Fruit fly (Drosophila melanogaster): ENCODE measurements around the gene Cpr72Eb.

Gene Cpr72Eb

dm6 chr3L:16357860-16358259 is 6.8 kb upstream of the Cpr72Eb start:
- TF ChIP-seq EcR (GFP tag; optimal IDR thresholded peaks at IDR 0.05) (no peak), Dll (optimal IDR thresholded peaks at IDR 0.05) (no peak), CG8478 (optimal IDR thresholded peaks at IDR 0.05) (no peak), psq (optimal IDR thresholded peaks at IDR 0.05) (no peak), usp (GFP tag; optimal IDR thresholded peaks at IDR 0.05) (no peak), pan (optimal IDR thresholded peaks at IDR 0.05) (no peak)

- no peak for TF ChIP-seq EcR (GFP tag; optimal IDR thresholded peaks at IDR 0.05)
- TF ChIP-seq Dll (optimal IDR thresholded peaks at IDR 0.05), result no peak
- TF ChIP-seq CG8478 (optimal IDR thresholded peaks at IDR 0.05), result no peak
- no peak for TF ChIP-seq psq (optimal IDR thresholded peaks at IDR 0.05)
- TF ChIP-seq usp (GFP tag; optimal IDR thresholded peaks at IDR 0.05), result no peak
- TF ChIP-seq pan (optimal IDR thresholded peaks at IDR 0.05), result no peak
Observed at dm6 chr3L:16359219-16359748, 5.4 kb upstream of the Cpr72Eb start, which contains the start of gene ringer. Gene ringer (minus strand): TSS chr3L:16359428.

DNA sequence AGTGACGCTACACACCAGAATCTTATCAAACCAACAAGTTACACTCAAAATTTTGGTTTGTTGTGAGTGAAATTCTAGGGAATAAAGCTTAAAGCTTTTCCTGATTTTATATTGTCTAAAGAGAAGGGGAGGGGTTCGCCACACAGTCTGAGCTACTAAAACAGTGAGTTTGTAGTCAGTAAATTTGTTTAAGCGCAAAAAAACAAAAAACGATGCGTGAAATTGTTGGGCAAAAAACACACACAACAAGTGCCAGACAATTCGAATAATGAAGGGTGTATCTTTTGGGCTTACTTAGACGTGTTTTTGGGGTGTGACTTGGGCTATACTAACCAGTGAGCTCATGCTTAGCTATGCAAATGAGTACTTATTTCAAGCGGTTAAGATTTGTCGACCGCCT is 4.9 kb upstream of the Cpr72Eb start:
- TF ChIP-seq psq (optimal IDR thresholded peaks at IDR 0.05), result no peak
- TF ChIP-seq usp (GFP tag; optimal IDR thresholded peaks at IDR 0.05), result no peak
- TF ChIP-seq EcR (GFP tag; optimal IDR thresholded peaks at IDR 0.05), result no peak
- no peak for TF ChIP-seq CG8478 (optimal IDR thresholded peaks at IDR 0.05)
- TF ChIP-seq pan (optimal IDR thresholded peaks at IDR 0.05), result no peak
- no peak for TF ChIP-seq Dll (optimal IDR thresholded peaks at IDR 0.05)

- TF ChIP-seq Dll (optimal IDR thresholded peaks at IDR 0.05), result no peak
- no peak for TF ChIP-seq CG8478 (optimal IDR thresholded peaks at IDR 0.05)
- no peak for TF ChIP-seq usp (GFP tag; optimal IDR thresholded peaks at IDR 0.05)
- TF ChIP-seq EcR (GFP tag; optimal IDR thresholded peaks at IDR 0.05), result no peak
- no peak for TF ChIP-seq pan (optimal IDR thresholded peaks at IDR 0.05)
- TF ChIP-seq psq (optimal IDR thresholded peaks at IDR 0.05), result no peak
Observed at dm6 chr3L:16361200-16361815, 3.4 kb upstream of the Cpr72Eb start.

dm6 chr3L:16362119-16362653 is 2.5 kb upstream of the Cpr72Eb start, which contains the start of gene Cpr72Ea:
Gene Cpr72Ea (plus strand): TSS chr3L:16362603.
- TF ChIP-seq CG8478 (optimal IDR thresholded peaks at IDR 0.05), result no peak
- TF ChIP-seq Dll (optimal IDR thresholded peaks at IDR 0.05), result no peak
- no peak for TF ChIP-seq EcR (GFP tag; optimal IDR thresholded peaks at IDR 0.05)
- TF ChIP-seq psq (optimal IDR thresholded peaks at IDR 0.05), result no peak
- TF ChIP-seq usp (GFP tag; optimal IDR thresholded peaks at IDR 0.05), result no peak
- no peak for TF ChIP-seq pan (optimal IDR thresholded peaks at IDR 0.05)

dm6 chr3L:16364182-16364581 is 517 bp upstream of the Cpr72Eb start:
- TF ChIP-seq Dll (optimal IDR thresholded peaks at IDR 0.05) (no peak), EcR (GFP tag; optimal IDR thresholded peaks at IDR 0.05) (no peak), pan (optimal IDR thresholded peaks at IDR 0.05) (no peak), psq (optimal IDR thresholded peaks at IDR 0.05) (no peak), usp (GFP tag; optimal IDR thresholded peaks at IDR 0.05) (no peak), CG8478 (optimal IDR thresholded peaks at IDR 0.05) (no peak)

DNA sequence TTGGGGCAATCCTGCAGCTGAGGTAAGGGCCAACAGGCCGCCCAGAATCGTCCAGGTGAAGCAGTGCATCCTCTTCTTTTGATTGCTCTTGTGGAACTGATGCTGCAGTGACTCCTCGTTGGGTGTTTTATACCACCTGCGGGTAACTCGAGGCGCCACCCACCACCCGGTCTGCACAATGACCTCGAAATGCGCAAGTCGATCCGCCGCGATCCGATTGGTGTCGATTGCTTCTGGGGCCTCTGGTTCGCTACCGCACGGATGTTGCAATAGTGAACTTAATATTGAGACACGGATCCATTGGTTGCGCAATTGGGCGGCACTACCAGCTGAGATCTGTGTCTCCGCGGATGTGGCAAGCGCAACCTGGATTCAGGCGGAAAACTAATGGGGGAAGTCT is 2.5 kb downstream of the Cpr72Eb start, which contains the start of gene Cpr72Ec:
Gene Cpr72Ec, minus strand, starts transcription at position 101 of the 400 bp plus-strand sequence.
- TF ChIP-seq Dll (optimal IDR thresholded peaks at IDR 0.05), result no peak
- TF ChIP-seq EcR (GFP tag; optimal IDR thresholded peaks at IDR 0.05), result no peak
- no peak for TF ChIP-seq CG8478 (optimal IDR thresholded peaks at IDR 0.05)
- TF ChIP-seq usp (GFP tag; optimal IDR thresholded peaks at IDR 0.05), result no peak

DNA sequence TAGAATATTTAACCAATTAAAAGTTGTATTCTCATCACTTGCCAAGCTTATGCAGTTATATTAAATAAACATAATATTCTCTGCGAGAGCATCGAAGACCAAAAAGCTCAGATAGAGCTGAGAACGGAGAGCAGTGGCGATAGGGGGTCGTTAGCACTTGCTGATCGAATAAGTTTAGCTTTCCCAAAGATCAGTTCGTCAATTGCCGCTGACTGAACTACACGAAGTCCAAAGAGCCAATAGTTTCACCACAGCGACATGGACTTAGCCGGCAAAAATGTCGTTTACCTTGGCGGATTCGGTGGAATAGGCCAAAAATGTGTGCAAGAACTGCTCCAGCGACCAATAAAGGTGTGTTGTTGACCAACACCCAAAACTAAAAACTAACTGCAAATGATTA is 3.5 kb downstream of the Cpr72Eb start, which contains the start of gene CG4842:
Gene CG4842, plus strand, starts transcription at position 191 of the 400 bp plus-strand sequence.
- no peak for TF ChIP-seq usp (GFP tag; optimal IDR thresholded peaks at IDR 0.05)
- no peak for TF ChIP-seq EcR (GFP tag; optimal IDR thresholded peaks at IDR 0.05)
- TF ChIP-seq pan (optimal IDR thresholded peaks at IDR 0.05), result no peak
- no peak for TF ChIP-seq Dll (optimal IDR thresholded peaks at IDR 0.05)
- TF ChIP-seq psq (optimal IDR thresholded peaks at IDR 0.05), result no peak
- TF ChIP-seq CG8478 (optimal IDR thresholded peaks at IDR 0.05), result no peak

dm6 chr3L:16369526-16369925 is 4.8 kb downstream of the Cpr72Eb start, which contains the start of gene CG18814:
Gene CG18814 (plus strand): TSS chr3L:16369826.
- TF ChIP-seq Dll (optimal IDR thresholded peaks at IDR 0.05) (no peak), psq (optimal IDR thresholded peaks at IDR 0.05) (no peak), usp (GFP tag; optimal IDR thresholded peaks at IDR 0.05) (no peak), pan (optimal IDR thresholded peaks at IDR 0.05) (no peak), EcR (GFP tag; optimal IDR thresholded peaks at IDR 0.05) (no peak), CG8478 (optimal IDR thresholded peaks at IDR 0.05) (no peak)

DNA sequence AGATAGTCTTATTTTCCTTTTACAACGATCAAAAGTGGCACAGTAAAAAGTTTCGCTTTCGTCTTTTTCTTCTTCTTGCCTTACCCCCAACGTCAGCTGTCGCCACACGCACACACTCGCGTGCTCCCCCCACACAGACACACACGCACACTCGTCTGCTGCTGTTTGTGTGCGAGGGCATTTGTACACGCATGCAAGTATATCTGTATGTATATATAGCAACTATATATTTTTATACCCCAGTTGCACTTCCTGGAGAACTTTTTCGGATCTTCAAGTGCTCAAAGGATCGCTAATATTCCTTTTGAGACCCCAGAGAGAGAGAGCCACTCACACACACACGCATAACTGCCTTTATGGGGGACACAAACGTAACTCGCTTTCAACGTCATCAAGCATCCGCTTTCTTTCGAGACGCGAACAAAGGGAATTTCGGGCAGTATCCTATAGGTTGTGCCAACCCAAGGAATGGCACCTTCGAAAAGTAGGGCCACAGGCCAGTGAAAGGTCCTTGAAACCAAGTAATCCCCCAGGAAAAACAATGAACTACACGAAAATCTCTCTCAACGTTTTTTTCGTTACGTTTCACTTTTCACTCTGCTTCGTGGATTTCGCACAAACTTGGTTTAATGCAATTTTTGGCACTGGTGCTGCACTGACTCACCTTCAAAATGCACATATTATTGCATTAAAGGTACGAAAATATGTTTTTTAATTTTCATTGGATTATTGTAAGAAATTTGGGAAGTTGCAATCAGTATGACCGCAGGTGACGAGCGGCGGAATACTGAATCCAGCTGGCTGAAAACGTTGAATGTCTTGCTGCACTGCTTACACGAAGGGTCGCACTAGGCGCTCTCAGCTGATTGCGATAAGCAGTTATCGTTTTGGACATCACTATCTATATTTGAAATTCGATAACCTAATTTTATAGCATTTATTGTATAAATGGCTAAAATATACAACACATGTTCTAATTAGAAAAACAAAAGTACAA is 13.4 kb downstream of the Cpr72Eb start, which contains the start of gene roq:
Gene roq, minus strand, starts transcription at position 799 of the 997 bp plus-strand sequence.
- no peak for TF ChIP-seq Dll (optimal IDR thresholded peaks at IDR 0.05)
- TF ChIP-seq CG8478 (optimal IDR thresholded peaks at IDR 0.05), result peak; percentile 9
- TF ChIP-seq pan (optimal IDR thresholded peaks at IDR 0.05), result no peak
- no peak for TF ChIP-seq psq (optimal IDR thresholded peaks at IDR 0.05)
- TF ChIP-seq EcR (GFP tag; optimal IDR thresholded peaks at IDR 0.05), result no peak
- no peak for TF ChIP-seq usp (GFP tag; optimal IDR thresholded peaks at IDR 0.05)

DNA sequence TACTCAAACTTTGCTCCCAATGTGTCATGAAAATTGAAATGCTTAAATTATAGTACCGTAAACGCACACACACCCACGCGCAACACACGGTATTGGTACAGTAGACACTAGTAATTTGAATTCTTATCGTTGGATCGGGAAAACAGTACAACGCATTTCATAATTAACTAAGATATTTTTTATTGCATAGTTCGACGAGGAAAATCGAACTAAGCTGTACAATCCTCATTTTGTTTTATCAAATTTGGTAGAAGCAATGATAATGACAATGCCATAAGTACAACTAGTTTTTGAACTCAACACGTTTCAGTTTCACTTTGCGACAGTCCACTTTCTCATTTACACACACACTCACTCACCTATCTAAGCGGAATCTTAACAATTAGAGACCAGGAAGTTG is 16.1 kb downstream of the Cpr72Eb start:
- no peak for TF ChIP-seq Dll (optimal IDR thresholded peaks at IDR 0.05)
- TF ChIP-seq psq (optimal IDR thresholded peaks at IDR 0.05), result no peak
- TF ChIP-seq usp (GFP tag; optimal IDR thresholded peaks at IDR 0.05), result no peak
- TF ChIP-seq CG8478 (optimal IDR thresholded peaks at IDR 0.05), result no peak
- no peak for TF ChIP-seq pan (optimal IDR thresholded peaks at IDR 0.05)
- no peak for TF ChIP-seq EcR (GFP tag; optimal IDR thresholded peaks at IDR 0.05)
